Worm (Caenorhabditis elegans) whole organism, L1 larva: Measurements from ENCODE around the gene emc-5.
A peak's percentile ranks its signal among the peaks of the same experiment; 100 is the strongest.

ENCODE experiments used
- C04F5.9 ChIP-seq: sonication (generic microtip); optimal IDR thresholded peaks from 2 replicates; lab custom pipeline; 2016; ENCODE audit warnings: missing genetic modification characterization, missing compliant biosample characterization
- C16A3.4 ChIP-seq: fragments of 150-350 bp; optimal IDR thresholded peaks from 2 replicates; lab custom pipeline; 2014; ENCODE audit warnings: missing biosample characterization, missing genetic modification characterization
- C34B4.2 ChIP-seq: sonication (generic microtip); optimal IDR thresholded peaks from 2 replicates; lab custom pipeline; 2017; ENCODE audit warnings: mild to moderate bottlenecking, missing genetic modification characterization, missing compliant biosample characterization
- F16B12.6 ChIP-seq: fragments of 150-350 bp; optimal IDR thresholded peaks from 2 replicates; lab custom pipeline; 2014; ENCODE audit warnings: missing biosample characterization, missing genetic modification characterization
- Y116A8C.19 ChIP-seq: sonication (generic microtip); optimal IDR thresholded peaks from 2 replicates; lab custom pipeline; 2016; ENCODE audit warnings: missing compliant biosample characterization, missing genetic modification characterization, borderline replicate concordance
- aha-1 ChIP-seq: fragments of 150-350 bp; optimal IDR thresholded peaks from 2 replicates; lab custom pipeline; 2014; ENCODE audit warnings: missing biosample characterization, missing genetic modification characterization
- alr-1 ChIP-seq: fragments of 200-800 bp; sonication (Bioruptor generic); optimal IDR thresholded peaks from 2 replicates; lab custom pipeline; 2018; ENCODE audit warnings: borderline replicate concordance, mild to moderate bottlenecking, missing genetic modification characterization, missing compliant biosample characterization
- aly-2 ChIP-seq: fragments of 150-350 bp; optimal IDR thresholded peaks from 2 replicates; lab custom pipeline; 2014; ENCODE audit warnings: missing biosample characterization, missing genetic modification characterization
- blmp-1 ChIP-seq: fragments of 150-350 bp; optimal IDR thresholded peaks from 2 replicates; lab custom pipeline; 2014; ENCODE audit warnings: missing biosample characterization, missing genetic modification characterization
- ceh-8 ChIP-seq: fragments of 200-800 bp; sonication (Bioruptor generic); optimal IDR thresholded peaks from 2 replicates; lab custom pipeline; 2018; ENCODE audit warnings: mild to moderate bottlenecking, missing genetic modification characterization, moderate library complexity, missing compliant biosample characterization
- ceh-88 ChIP-seq: fragments of 200-800 bp; sonication (Bioruptor generic); IDR thresholded peaks from 2 replicates; pipeline ENCODE4 v1.3.6; 2022; ENCODE audit warnings: missing genetic modification characterization, missing compliant biosample characterization
- ceh-90 ChIP-seq: sonication (generic microtip); optimal IDR thresholded peaks from 2 replicates; lab custom pipeline; 2016; ENCODE audit warnings: missing genetic modification characterization, missing compliant biosample characterization
- ces-1 ChIP-seq: fragments of 150-350 bp; optimal IDR thresholded peaks from 2 replicates; lab custom pipeline; 2014; ENCODE audit warnings: missing biosample characterization, missing genetic modification reagents, missing genetic modification characterization
- dpl-1 ChIP-seq, 3 experiments: fragments of 150-350 bp in 2 of 3; sonication (generic microtip) in 1 of 3; optimal IDR thresholded peaks; 2 replicates each; lab custom pipeline; 2014 to 2017; ENCODE audit warnings: missing biosample characterization in 3 of 3, missing genetic modification characterization in 3 of 3, missing genetic modification reagents in 3 of 3
- dsc-1 ChIP-seq: sonication (generic microtip); optimal IDR thresholded peaks from 2 replicates; lab custom pipeline; 2016; ENCODE audit warnings: mild to moderate bottlenecking, missing genetic modification characterization, missing compliant biosample characterization
- elt-2 ChIP-seq: sonication (generic microtip); optimal IDR thresholded peaks from 2 replicates; lab custom pipeline; 2016; ENCODE audit warnings: missing genetic modification characterization, mild to moderate bottlenecking, inconsistent platforms, missing compliant biosample characterization, missing genetic modification reagents
- ets-5 ChIP-seq: fragments of 200-800 bp; sonication (Bioruptor generic); IDR thresholded peaks from 2 replicates; pipeline ENCODE4 v1.3.6; 2022; ENCODE audit warnings: missing genetic modification characterization, missing compliant biosample characterization
- fkh-10 ChIP-seq: sonication (generic microtip); optimal IDR thresholded peaks from 2 replicates; lab custom pipeline; 2017; ENCODE audit warnings: missing biosample characterization, missing genetic modification reagents, missing genetic modification characterization
- fos-1 ChIP-seq: fragments of 150-350 bp; optimal IDR thresholded peaks from 2 replicates; lab custom pipeline; 2014; ENCODE audit warnings: missing biosample characterization, missing genetic modification characterization
- grh-1 ChIP-seq: fragments of 200-800 bp; sonication (Bioruptor generic); IDR thresholded peaks from 2 replicates; pipeline ENCODE4 v1.3.6; 2022; ENCODE audit warnings: missing genetic modification reagents, missing genetic modification characterization, missing compliant biosample characterization
- hlh-4 ChIP-seq: sonication (generic microtip); optimal IDR thresholded peaks from 2 replicates; lab custom pipeline; 2016; ENCODE audit warnings: mild to moderate bottlenecking, missing genetic modification characterization, missing compliant biosample characterization
- hpl-2 ChIP-seq: fragments of 150-350 bp; optimal IDR thresholded peaks from 2 replicates; lab custom pipeline; 2014; ENCODE audit warnings: missing biosample characterization, missing genetic modification reagents, missing genetic modification characterization
- irx-1 ChIP-seq: sonication (generic microtip); optimal IDR thresholded peaks from 2 replicates; lab custom pipeline; 2016; ENCODE audit warnings: missing genetic modification characterization, missing compliant biosample characterization
- lin-14 ChIP-seq: fragments of 200-800 bp; sonication (Bioruptor generic); optimal IDR thresholded peaks from 2 replicates; lab custom pipeline; 2018; ENCODE audit warnings: mild to moderate bottlenecking, missing genetic modification characterization, moderate library complexity, missing compliant biosample characterization
- lin-15B ChIP-seq: fragments of 150-350 bp; sonication (generic microtip); optimal IDR thresholded peaks from 3 replicates; lab custom pipeline; 2014; ENCODE audit warnings: missing biosample characterization, missing genetic modification characterization
- lin-35 ChIP-seq, 2 experiments: fragments of 150-350 bp; optimal IDR thresholded peaks; 2 replicates each; lab custom pipeline; 2014; ENCODE audit warnings: missing biosample characterization in 2 of 2, missing genetic modification characterization in 2 of 2, missing genetic modification reagents in 2 of 2
- mab-9 ChIP-seq: fragments of 200-800 bp; sonication (Bioruptor generic); IDR thresholded peaks from 2 replicates; pipeline ENCODE4 v1.3.6; 2022; ENCODE audit warnings: missing genetic modification reagents, missing genetic modification characterization, missing compliant biosample characterization
- mef-2 ChIP-seq: fragments of 150-350 bp; optimal IDR thresholded peaks from 2 replicates; lab custom pipeline; 2014; ENCODE audit warnings: missing biosample characterization, missing genetic modification characterization
- mep-1 ChIP-seq: fragments of 150-350 bp; optimal IDR thresholded peaks from 2 replicates; lab custom pipeline; 2014; ENCODE audit warnings: missing biosample characterization, missing genetic modification characterization
- nhr-12 ChIP-seq: sonication (generic microtip); optimal IDR thresholded peaks from 2 replicates; lab custom pipeline; 2017; ENCODE audit warnings: missing biosample characterization, missing genetic modification characterization
- nhr-19 ChIP-seq: fragments of 200-800 bp; sonication (Bioruptor generic); conservative IDR thresholded peaks from 2 replicates; pipeline ENCODE4 v1.3.6; 2022; ENCODE audit warnings: missing genetic modification characterization, missing compliant biosample characterization
- nhr-237 ChIP-seq: fragments of 150-350 bp; optimal IDR thresholded peaks from 2 replicates; lab custom pipeline; 2014; ENCODE audit warnings: missing biosample characterization, missing genetic modification characterization
- nhr-71 ChIP-seq: sonication (generic microtip); optimal IDR thresholded peaks from 2 replicates; lab custom pipeline; 2016; ENCODE audit warnings: mild to moderate bottlenecking, missing genetic modification characterization, moderate library complexity, missing compliant biosample characterization
- nhr-77 ChIP-seq: fragments of 150-350 bp; optimal IDR thresholded peaks from 2 replicates; lab custom pipeline; 2014; ENCODE audit warnings: missing biosample characterization, missing genetic modification characterization
- nhr-84 ChIP-seq: sonication (generic microtip); optimal IDR thresholded peaks from 2 replicates; lab custom pipeline; 2017; ENCODE audit warnings: missing biosample characterization, missing genetic modification characterization
- pag-3 ChIP-seq: sonication (generic microtip); optimal IDR thresholded peaks from 2 replicates; lab custom pipeline; 2017; ENCODE audit warnings: missing genetic modification characterization, mild to moderate bottlenecking, missing compliant biosample characterization, antibody characterized with exemption, borderline replicate concordance; ENCODE audit not compliant: insufficient read depth
- pax-3 ChIP-seq: fragments of 200-800 bp; sonication (Bioruptor generic); optimal IDR thresholded peaks from 2 replicates; lab custom pipeline; 2018; ENCODE audit warnings: mild to moderate bottlenecking, missing genetic modification characterization, moderate library complexity, missing compliant biosample characterization
- pqm-1 ChIP-seq: sonication (generic microtip); optimal IDR thresholded peaks from 3 replicates; lab custom pipeline; 2017; ENCODE audit warnings: missing biosample characterization, missing genetic modification characterization
- sptf-1 ChIP-seq: fragments of 150-350 bp; optimal IDR thresholded peaks from 2 replicates; lab custom pipeline; 2014; ENCODE audit warnings: missing biosample characterization, missing genetic modification characterization
- sup-37 ChIP-seq: fragments of 200-800 bp; sonication (Bioruptor generic); optimal IDR thresholded peaks from 2 replicates; lab custom pipeline; 2018; ENCODE audit warnings: mild to moderate bottlenecking, missing genetic modification characterization, missing compliant biosample characterization
- swsn-7 ChIP-seq: sonication (generic microtip); optimal IDR thresholded peaks from 2 replicates; lab custom pipeline; 2016; ENCODE audit warnings: missing genetic modification characterization, missing compliant biosample characterization
- tbx-2 ChIP-seq: sonication (generic microtip); optimal IDR thresholded peaks from 2 replicates; lab custom pipeline; 2016; ENCODE audit warnings: missing genetic modification characterization, missing compliant biosample characterization
- unc-130 ChIP-seq: fragments of 150-350 bp; optimal IDR thresholded peaks from 2 replicates; lab custom pipeline; 2017; ENCODE audit warnings: missing biosample characterization, missing genetic modification characterization, inconsistent platforms
- unc-30 ChIP-seq: sonication (generic microtip); optimal IDR thresholded peaks from 2 replicates; lab custom pipeline; 2017; ENCODE audit warnings: missing biosample characterization, missing genetic modification characterization
- unc-62 ChIP-seq: fragments of 150-350 bp; optimal IDR thresholded peaks from 2 replicates; lab custom pipeline; 2014; ENCODE audit warnings: missing biosample characterization, missing genetic modification reagents, missing genetic modification characterization
- unc-86 ChIP-seq: sonication (generic microtip); optimal IDR thresholded peaks from 2 replicates; lab custom pipeline; 2016; ENCODE audit warnings: missing genetic modification characterization, missing compliant biosample characterization
- vab-15 ChIP-seq: sonication (generic microtip); optimal IDR thresholded peaks from 2 replicates; lab custom pipeline; 2017; ENCODE audit warnings: missing genotype, mild to moderate bottlenecking, missing genetic modification characterization, missing compliant biosample characterization
- xbp-1 ChIP-seq: sonication (generic microtip); optimal IDR thresholded peaks from 2 replicates; lab custom pipeline; 2016; ENCODE audit warnings: missing genetic modification characterization, missing compliant biosample characterization
- zag-1 ChIP-seq: fragments of 150-350 bp; optimal IDR thresholded peaks from 2 replicates; lab custom pipeline; 2014; ENCODE audit warnings: missing biosample characterization, missing genetic modification characterization
- zip-4 ChIP-seq: fragments of 200-800 bp; sonication (Bioruptor generic); optimal IDR thresholded peaks from 2 replicates; lab custom pipeline; 2018; ENCODE audit warnings: mild to moderate bottlenecking, missing genetic modification characterization, moderate library complexity, missing compliant biosample characterization
- ztf-4 ChIP-seq: fragments of 150-350 bp; optimal IDR thresholded peaks from 2 replicates; lab custom pipeline; 2014; ENCODE audit warnings: missing biosample characterization, missing genetic modification characterization

The emc-5 gene

ce11 chrII:11479076-11479475 lies 17.5 kb upstream of the emc-5 start, which contains the start of gene W02B12.12:
Gene W02B12.12, minus strand, starts transcription at chrII:11479176.
- TF ChIP-seq vab-15 (no peak), ces-1 (GFP tag; lab: Kevin White, UChicago) (no peak), irx-1 (no peak), fos-1 (tag; lab: Kevin White, UChicago) (no peak), C04F5.9 (tag; lab: Kevin White, UChicago) (no peak), nhr-237 (tag; lab: Kevin White, UChicago) (no peak), dpl-1 (GFP tag; optimal IDR thresholded peaks at IDR 0.05; lab: Kevin White, UChicago) (no peak), nhr-12 (tag; lab: Kevin White, UChicago) (no peak), nhr-71 (no peak), mab-9 (no peak), unc-130 (tag; lab: Kevin White, UChicago) (no peak), tbx-2 (tag; lab: Kevin White, UChicago) (no peak), lin-15B (no peak), nhr-84 (tag; lab: Kevin White, UChicago) (no peak)

- TF ChIP-seq C34B4.2 (tag; lab: Kevin White, UChicago) (no peak), ceh-90 (no peak), F16B12.6 (tag; lab: Kevin White, UChicago) (peak; percentile 46), aha-1 (tag; lab: Kevin White, UChicago) (no peak), pax-3 (tag; lab: Kevin White, UChicago) (no peak), unc-86 (tag; lab: Kevin White, UChicago) (peak; percentile 16), ceh-88 (GFP tag; lab: Robert Waterston, UW) (peak; percentile 60), C16A3.4 (peak; percentile 83), nhr-84 (tag; lab: Kevin White, UChicago) (no peak), unc-130 (tag; lab: Kevin White, UChicago) (peak; percentile 73), unc-30 (no peak), dsc-1 (tag; lab: Kevin White, UChicago) (peak; percentile 62), fos-1 (tag; lab: Kevin White, UChicago) (peak; percentile 8), unc-62 (no peak), pqm-1 (tag; lab: Kevin White, UChicago) (no peak), aly-2 (tag; lab: Kevin White, UChicago) (peak; percentile 69), zip-4 (peak; percentile 15), lin-35 (GFP tag; optimal IDR thresholded peaks at IDR 0.05; lab: Kevin White, UChicago) (peak; percentile 69 to 84), blmp-1 (tag; lab: Kevin White, UChicago) (no peak), Y116A8C.19 (no peak), xbp-1 (tag; lab: Kevin White, UChicago) (peak; percentile 53), sptf-1 (tag; lab: Kevin White, UChicago) (no peak), nhr-19 (GFP tag; lab: Robert Waterston, UW) (peak; percentile 76), swsn-7 (tag; lab: Kevin White, UChicago) (peak; percentile 70), hlh-4 (tag; lab: Kevin White, UChicago) (no peak), grh-1 (GFP tag; lab: Robert Waterston, UW) (peak; percentile 44; the same call in 1 of the 2 replicates), nhr-77 (tag; lab: Kevin White, UChicago) (peak; percentile 41), elt-2 (tag; lab: Kevin White, UChicago) (peak; percentile 50), fkh-10 (GFP tag; lab: Kevin White, UChicago) (peak; percentile 40), mep-1 (peak; percentile 85), sup-37 (GFP tag; lab: Kevin White, UChicago) (no peak), hpl-2 (no peak), mef-2 (no peak), ets-5 (GFP tag; lab: Robert Waterston, UW) (no peak), ceh-8 (GFP tag; lab: Kevin White, UChicago) (no peak), pag-3 (no peak), ztf-4 (tag; lab: Kevin White, UChicago) (peak; percentile 14), irx-1 (peak; percentile 1), alr-1 (tag; lab: Kevin White, UChicago) (no peak), lin-14 (GFP tag; lab: Kevin White, UChicago) (no peak), C04F5.9 (tag; lab: Kevin White, UChicago) (no peak), dpl-1 (GFP tag; optimal IDR thresholded peaks at IDR 0.05; lab: Kevin White, UChicago) (peak; percentile 19 to 61 (median 59)), zag-1 (tag; lab: Kevin White, UChicago) (no peak)
Measured at ce11 chrII:11484600-11484999, 12.0 kb upstream of the emc-5 start.
